Fruit fly (Drosophila melanogaster) whole organism, prepupa: ENCODE data around the gene CG33090.

Source experiments
- CG16779 ChIP-seq: fragments of 200-800 bp; sonication (Bioruptor generic); optimal IDR thresholded peaks from 3 replicates; lab custom pipeline; 2017; ENCODE audit warnings: missing biosample characterization, mild to moderate bottlenecking, missing genetic modification characterization
- Gug ChIP-seq: fragments of 200-800 bp; sonication (Bioruptor generic); IDR thresholded peaks from 2 replicates; pipeline ENCODE4 v1.3.6; 2022; ENCODE audit warnings: missing biosample characterization, missing genetic modification characterization
- Sox102F ChIP-seq: fragments of 200-800 bp; sonication (Bioruptor generic); optimal IDR thresholded peaks from 2 replicates; lab custom pipeline; 2016; ENCODE audit warnings: missing biosample characterization, mild to moderate bottlenecking, missing genetic modification characterization

- TF ChIP-seq CG16779: peak; percentile 6
- TF ChIP-seq Sox102F (GFP tag; lab: Kevin White, UChicago): peak; percentile 31
- no peak for TF ChIP-seq Gug
These were observed 32.8 kb downstream of the CG33090 start for dm6 chr2L:14366590-14367273.
